Fruit fly (Drosophila melanogaster) S2 (cell line): ENCODE measurements around the gene Mvb12.

Experiments used
- CG8478 ChIP-seq: fragments of >200 bp; optimal IDR thresholded peaks from 2 replicates; lab custom pipeline; 2018
- CTCF ChIP-seq, 2 experiments: fragments of >200 bp; optimal IDR thresholded peaks; 2 replicates each; lab custom pipeline; 2018

- TF ChIP-seq CTCF (optimal IDR thresholded peaks at IDR 0.05; lab: Kevin White, UChicago): no peak
- TF ChIP-seq CG8478 (lab: Kevin White, UChicago): no peak
Observed at dm6 chrX:18139950-18140349, 38.8 kb upstream of the Mvb12 start.
